Worm (Caenorhabditis elegans) whole organism, L1 larva: Measurements from ENCODE around the gene F41E6.8.

Experiments
- aly-2 ChIP-seq: fragments of 150-350 bp; optimal IDR thresholded peaks from 2 replicates; lab custom pipeline; 2014; ENCODE audit warnings: missing biosample characterization, missing genetic modification characterization
- ceh-63 ChIP-seq: fragments of 200-800 bp; sonication (Bioruptor generic); optimal IDR thresholded peaks from 2 replicates; lab custom pipeline; 2018; ENCODE audit warnings: mild to moderate bottlenecking, missing genetic modification characterization, missing compliant biosample characterization
- elt-2 ChIP-seq: sonication (generic microtip); optimal IDR thresholded peaks from 2 replicates; lab custom pipeline; 2016; ENCODE audit warnings: missing genetic modification characterization, mild to moderate bottlenecking, inconsistent platforms, missing compliant biosample characterization, missing genetic modification reagents
- lin-39 ChIP-seq: fragments of 150-350 bp; optimal IDR thresholded peaks from 2 replicates; lab custom pipeline; 2014; ENCODE audit warnings: missing biosample characterization, missing genetic modification reagents, missing genetic modification characterization
- lsy-2 ChIP-seq, 2 experiments: fragments of 150-350 bp; optimal IDR thresholded peaks; 2 replicates each; lab custom pipeline; 2014; ENCODE audit warnings: missing biosample characterization in 2 of 2, missing genetic modification characterization in 2 of 2
- mep-1 ChIP-seq: fragments of 150-350 bp; optimal IDR thresholded peaks from 2 replicates; lab custom pipeline; 2014; ENCODE audit warnings: missing biosample characterization, missing genetic modification characterization
- nhr-77 ChIP-seq: fragments of 150-350 bp; optimal IDR thresholded peaks from 2 replicates; lab custom pipeline; 2014; ENCODE audit warnings: missing biosample characterization, missing genetic modification characterization
- pqm-1 ChIP-seq: sonication (generic microtip); optimal IDR thresholded peaks from 3 replicates; lab custom pipeline; 2017; ENCODE audit warnings: missing biosample characterization, missing genetic modification characterization
- sox-4 ChIP-seq: sonication (generic microtip); optimal IDR thresholded peaks from 2 replicates; lab custom pipeline; 2016; ENCODE audit warnings: missing genetic modification characterization, missing compliant biosample characterization
- zag-1 ChIP-seq: fragments of 150-350 bp; optimal IDR thresholded peaks from 2 replicates; lab custom pipeline; 2014; ENCODE audit warnings: missing biosample characterization, missing genetic modification characterization

DNA sequence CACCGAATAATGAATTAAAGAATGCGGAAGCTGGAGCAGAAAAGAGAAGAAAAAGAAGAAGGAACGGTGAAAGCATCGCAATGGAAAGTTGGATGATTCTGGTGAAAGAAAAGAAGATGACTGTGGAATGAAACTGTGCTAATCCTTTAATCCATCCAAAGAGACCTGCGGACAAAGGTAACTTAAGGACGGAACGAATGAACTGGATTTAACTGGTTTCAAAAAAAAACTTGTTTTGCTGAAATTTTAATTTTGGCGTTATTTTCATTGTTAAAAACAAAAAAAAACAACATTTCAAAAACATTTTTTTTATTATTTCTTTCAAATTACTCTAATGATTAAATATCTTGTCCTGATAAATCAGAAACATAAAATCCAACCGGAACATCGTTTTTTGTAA, 35.6 kb upstream of the F41E6.8 start, which contains the start of gene grl-12:
- TF ChIP-seq lin-39 (tag; lab: Kevin White, UChicago) (no peak), lsy-2 (tag; optimal IDR thresholded peaks at IDR 0.05; lab: Kevin White, UChicago) (no peak), nhr-77 (tag; lab: Kevin White, UChicago) (no peak), sox-4 (tag; lab: Kevin White, UChicago) (no peak), elt-2 (tag; lab: Kevin White, UChicago) (no peak), zag-1 (tag; lab: Kevin White, UChicago) (no peak), ceh-63 (GFP tag; lab: Kevin White, UChicago) (no peak), pqm-1 (tag; lab: Kevin White, UChicago) (no peak), mep-1 (tag; lab: Kevin White, UChicago) (no peak), aly-2 (tag; lab: Kevin White, UChicago) (no peak)
